Fruit fly (Drosophila melanogaster) whole organism, embryonic: Measurements from ENCODE around the gene tex.
A peak's percentile ranks its signal among the peaks of the same experiment; 100 is the strongest.

Source experiments
- Atf6 ChIP-seq: fragments of 200-800 bp; sonication (Bioruptor generic); IDR thresholded peaks from 2 replicates; pipeline ENCODE4 v1.3.6; 2022; ENCODE audit warnings: missing biosample characterization, missing genetic modification characterization
- B-H2 ChIP-seq: fragments of 200-800 bp; sonication (Bioruptor generic); optimal IDR thresholded peaks from 2 replicates; lab custom pipeline; 2018; ENCODE audit warnings: missing biosample characterization, mild to moderate bottlenecking, missing genetic modification characterization
- BtbVII ChIP-seq: fragments of 200-800 bp; sonication (Bioruptor generic); optimal IDR thresholded peaks from 3 replicates; lab custom pipeline; 2017; ENCODE audit warnings: missing biosample characterization, mild to moderate bottlenecking, missing genetic modification characterization
- CG13624 ChIP-seq: fragments of 200-800 bp; sonication (Bioruptor generic); optimal IDR thresholded peaks from 2 replicates; lab custom pipeline; 2016; ENCODE audit warnings: missing biosample characterization, missing genetic modification characterization
- CG14050 ChIP-seq: fragments of 200-800 bp; sonication (Bioruptor generic); IDR thresholded peaks from 3 replicates; pipeline ENCODE4 v1.3.6; 2022; ENCODE audit warnings: missing biosample characterization, missing genetic modification characterization
- CG15514 ChIP-seq: fragments of 200-800 bp; sonication (Bioruptor generic); optimal IDR thresholded peaks from 3 replicates; lab custom pipeline; 2017; ENCODE audit warnings: missing biosample characterization, missing genetic modification characterization, mild to moderate bottlenecking, moderate library complexity, missing genetic modification reagents
- CG18476 ChIP-seq: fragments of 200-800 bp; sonication (Bioruptor generic); optimal IDR thresholded peaks from 2 replicates; lab custom pipeline; 2016; ENCODE audit warnings: missing biosample characterization, mild to moderate bottlenecking, missing genetic modification characterization
- CG18599 ChIP-seq: fragments of 200-800 bp; sonication (Bioruptor generic); optimal IDR thresholded peaks from 3 replicates; lab custom pipeline; 2017; ENCODE audit warnings: missing biosample characterization, missing genetic modification characterization, mild to moderate bottlenecking, moderate library complexity, missing genetic modification reagents
- CG2116 ChIP-seq: fragments of 200-800 bp; sonication (Bioruptor generic); optimal IDR thresholded peaks from 3 replicates; lab custom pipeline; 2018; ENCODE audit warnings: missing biosample characterization, mild to moderate bottlenecking, missing genetic modification characterization
- CG2678 ChIP-seq: fragments of 200-800 bp; sonication (Bioruptor generic); optimal IDR thresholded peaks from 3 replicates; lab custom pipeline; 2019; ENCODE audit warnings: missing biosample characterization, mild to moderate bottlenecking, missing genetic modification characterization, moderate library complexity
- CG2712 ChIP-seq: fragments of 200-800 bp; optimal IDR thresholded peaks from 3 replicates; lab custom pipeline; 2019; ENCODE audit warnings: missing biosample characterization, mild to moderate bottlenecking, missing genetic modification characterization, moderate library complexity
- CG31365 ChIP-seq: fragments of 200-800 bp; sonication (Bioruptor generic); optimal IDR thresholded peaks from 2 replicates; lab custom pipeline; 2018; ENCODE audit warnings: missing biosample characterization, mild to moderate bottlenecking, missing genetic modification characterization
- CG32767 ChIP-seq: fragments of 200-800 bp; sonication (Bioruptor generic); IDR thresholded peaks from 2 replicates; pipeline ENCODE4 v1.3.6; 2022; ENCODE audit warnings: missing biosample characterization, missing genetic modification characterization
- CG3281 ChIP-seq: fragments of 200-800 bp; sonication (Bioruptor generic); optimal IDR thresholded peaks from 3 replicates; lab custom pipeline; 2017; ENCODE audit warnings: missing biosample characterization, mild to moderate bottlenecking, missing genetic modification characterization
- CG3407 ChIP-seq: fragments of 200-800 bp; sonication (Bioruptor generic); optimal IDR thresholded peaks from 2 replicates; lab custom pipeline; 2018; ENCODE audit warnings: missing biosample characterization, mild to moderate bottlenecking, missing genetic modification characterization
- CG3847 ChIP-seq: fragments of 200-800 bp; sonication (Bioruptor generic); IDR thresholded peaks from 2 replicates; pipeline ENCODE4 v1.3.6; 2022; ENCODE audit warnings: missing biosample characterization, missing genetic modification characterization
- CG6175 ChIP-seq: fragments of 200-800 bp; sonication (Bioruptor generic); IDR thresholded peaks from 3 replicates; pipeline ENCODE4 v1.3.6; 2022; ENCODE audit warnings: missing biosample characterization, missing genetic modification characterization
- CG7556 ChIP-seq: fragments of 200-800 bp; sonication (Bioruptor generic); optimal IDR thresholded peaks from 2 replicates; lab custom pipeline; 2017; ENCODE audit warnings: missing biosample characterization, mild to moderate bottlenecking, missing genetic modification characterization
- CG8089 ChIP-seq: fragments of 200-800 bp; sonication (Bioruptor generic); optimal IDR thresholded peaks from 3 replicates; lab custom pipeline; 2016; ENCODE audit warnings: missing biosample characterization, missing genetic modification characterization
- CG8281 ChIP-seq: fragments of 200-800 bp; sonication (Bioruptor generic); optimal IDR thresholded peaks from 2 replicates; lab custom pipeline; 2018; ENCODE audit warnings: missing biosample characterization, mild to moderate bottlenecking, missing genetic modification characterization, moderate library complexity
- CG8290 ChIP-seq, 3 experiments: fragments of 200-800 bp; sonication (Bioruptor generic); optimal IDR thresholded peaks; 2 replicates each; lab custom pipeline; 2016 to 2019; ENCODE audit warnings: missing biosample characterization in 3 of 3, missing genetic modification characterization in 3 of 3, mild to moderate bottlenecking in 2 of 3, moderate library complexity in 1 of 3
- CG8765 ChIP-seq: fragments of 200-800 bp; sonication (Bioruptor generic); IDR thresholded peaks from 2 replicates; pipeline ENCODE4 v1.3.6; 2022; ENCODE audit warnings: missing biosample characterization, missing genetic modification characterization
- CG9727 ChIP-seq: fragments of 200-800 bp; sonication (Bioruptor generic); optimal IDR thresholded peaks from 3 replicates; lab custom pipeline; 2017; ENCODE audit warnings: missing biosample characterization, mild to moderate bottlenecking, missing genetic modification characterization
- CG9817 ChIP-seq: fragments of 200-800 bp; sonication (Bioruptor generic); optimal IDR thresholded peaks from 2 replicates; lab custom pipeline; 2018; ENCODE audit warnings: missing biosample characterization, mild to moderate bottlenecking, missing genetic modification characterization, moderate library complexity
- CoRest ChIP-seq: fragments of 200-800 bp; sonication (Bioruptor generic); optimal IDR thresholded peaks from 3 replicates; lab custom pipeline; 2018; ENCODE audit warnings: missing biosample characterization, mild to moderate bottlenecking, missing genetic modification characterization, moderate library complexity
- CrebB ChIP-seq: fragments of 200-800 bp; sonication (Bioruptor generic); optimal IDR thresholded peaks from 3 replicates; lab custom pipeline; 2018; ENCODE audit warnings: missing biosample characterization, mild to moderate bottlenecking, missing genetic modification characterization
- Dbx ChIP-seq: fragments of 200-800 bp; sonication (Bioruptor generic); IDR thresholded peaks from 3 replicates; pipeline ENCODE4 v1.3.6; 2022; ENCODE audit warnings: missing biosample characterization, missing genetic modification characterization
- Eip74EF ChIP-seq, 2 experiments: fragments of 200-800 bp in 1 of 2; fragments of >200 bp in 1 of 2; sonication (Bioruptor generic) in 1 of 2; optimal IDR thresholded peaks; 2 replicates each; lab custom pipeline; 2017 to 2019; ENCODE audit warnings: missing biosample characterization in 2 of 2, missing genetic modification characterization in 2 of 2, mild to moderate bottlenecking in 1 of 2, moderate library complexity in 1 of 2
- Fer2 ChIP-seq: fragments of 200-800 bp; sonication (Bioruptor generic); optimal IDR thresholded peaks from 2 replicates; lab custom pipeline; 2018; ENCODE audit warnings: missing biosample characterization, mild to moderate bottlenecking, missing genetic modification characterization, moderate library complexity
- Hey ChIP-seq: fragments of 200-800 bp; sonication (Bioruptor generic); optimal IDR thresholded peaks from 3 replicates; lab custom pipeline; 2018; ENCODE audit warnings: missing biosample characterization, mild to moderate bottlenecking, missing genetic modification characterization
- Jarid2 ChIP-seq: fragments of 200-800 bp; sonication (Bioruptor generic); optimal IDR thresholded peaks from 3 replicates; lab custom pipeline; 2017; ENCODE audit warnings: mild to moderate bottlenecking, missing biosample characterization, missing genetic modification reagents, missing genetic modification characterization
- Med ChIP-seq: fragments of 200-800 bp; sonication (Bioruptor generic); peaks from one replicate; lab custom pipeline; 2016; ENCODE audit warnings: missing biosample characterization, missing genetic modification characterization, mild to moderate bottlenecking, inconsistent platforms, moderate library complexity
- Meics ChIP-seq: fragments of 200-800 bp; sonication (Bioruptor generic); optimal IDR thresholded peaks from 2 replicates; lab custom pipeline; 2017; ENCODE audit warnings: missing biosample characterization, mild to moderate bottlenecking, missing genetic modification characterization
- NFAT ChIP-seq: fragments of 200-800 bp; sonication (Bioruptor generic); IDR thresholded peaks from 2 replicates; pipeline ENCODE4 v1.3.6; 2022; ENCODE audit warnings: missing biosample characterization, missing genetic modification characterization
- Neu2 ChIP-seq: fragments of 200-800 bp; sonication (Bioruptor generic); optimal IDR thresholded peaks from 3 replicates; lab custom pipeline; 2016; ENCODE audit warnings: missing biosample characterization, missing genetic modification characterization, borderline replicate concordance
- Rfx ChIP-seq: fragments of 200-800 bp; sonication (Bioruptor generic); IDR thresholded peaks from 2 replicates; pipeline ENCODE4 v1.3.6; 2022; ENCODE audit warnings: missing biosample characterization, missing genetic modification characterization
- Tbp ChIP-seq: fragments of >200 bp; optimal IDR thresholded peaks from 2 replicates; lab custom pipeline; 2018; ENCODE audit warnings: missing biosample characterization, missing genetic modification characterization
- bowl ChIP-seq: fragments of 200-800 bp; sonication (Bioruptor generic); IDR thresholded peaks from 2 replicates; pipeline ENCODE4 v1.3.6; 2022; ENCODE audit warnings: missing biosample characterization, missing genetic modification characterization
- caup ChIP-seq: fragments of 200-800 bp; sonication (Bioruptor generic); optimal IDR thresholded peaks from 3 replicates; lab custom pipeline; 2017; ENCODE audit warnings: missing biosample characterization, mild to moderate bottlenecking, missing genetic modification characterization, moderate library complexity; ENCODE audit not compliant: severe bottlenecking
- corto ChIP-seq: fragments of 200-800 bp; sonication (Bioruptor generic); optimal IDR thresholded peaks from 2 replicates; lab custom pipeline; 2016; ENCODE audit warnings: missing biosample characterization, mild to moderate bottlenecking, missing genetic modification characterization, moderate library complexity
- fd96Cb ChIP-seq: fragments of 200-800 bp; sonication (Bioruptor generic); optimal IDR thresholded peaks from 2 replicates; lab custom pipeline; 2018; ENCODE audit warnings: missing biosample characterization, mild to moderate bottlenecking, missing genetic modification characterization, moderate library complexity
- lmd ChIP-seq: fragments of 200-800 bp; sonication (Bioruptor generic); IDR thresholded peaks from 2 replicates; pipeline ENCODE4 v1.3.6; 2022; ENCODE audit warnings: missing biosample characterization, missing genetic modification characterization
- nau ChIP-seq: fragments of 200-800 bp; sonication (Bioruptor generic); optimal IDR thresholded peaks from 3 replicates; lab custom pipeline; 2017; ENCODE audit warnings: missing biosample characterization, mild to moderate bottlenecking, missing genetic modification characterization, missing genetic modification reagents
- nmo ChIP-seq: fragments of 200-800 bp; sonication (Bioruptor generic); optimal IDR thresholded peaks from 2 replicates; lab custom pipeline; 2018; ENCODE audit warnings: missing biosample characterization, mild to moderate bottlenecking, missing genetic modification characterization, moderate library complexity
- trem ChIP-seq: fragments of 200-800 bp; optimal IDR thresholded peaks from 3 replicates; lab custom pipeline; 2019; ENCODE audit warnings: missing biosample characterization, mild to moderate bottlenecking, missing genetic modification characterization, moderate library complexity
- unpg ChIP-seq: fragments of 200-800 bp; sonication (Bioruptor generic); optimal IDR thresholded peaks from 3 replicates; lab custom pipeline; 2018; ENCODE audit warnings: missing biosample characterization, mild to moderate bottlenecking, missing genetic modification characterization, moderate library complexity

tex gene

dm6 chr3R:8349449-8350115, 41.1 kb upstream of the tex start, which contains the start of gene Atg13 (continued):
- TF ChIP-seq bowl (GFP tag; lab: Robert Waterston, UW) = no peak
- no peak for TF ChIP-seq Neu2
- no peak for TF ChIP-seq CG8089 (GFP tag; lab: Kevin White, UChicago)
- TF ChIP-seq CG8290 (GFP tag; optimal IDR thresholded peaks at IDR 0.05; lab: Kevin White, UChicago) = peak; percentile 40
- peak in 1 of 2 experiments; percentile 23 for TF ChIP-seq CG8290 (tag; optimal IDR thresholded peaks at IDR 0.05; lab: Kevin White, UChicago)
- TF ChIP-seq CG3281 (GFP tag; lab: Kevin White, UChicago) = no peak
- TF ChIP-seq trem (tag; lab: Kevin White, UChicago) = peak; percentile 9
- no peak for TF ChIP-seq Fer2 (tag; lab: Kevin White, UChicago)
- TF ChIP-seq caup (GFP tag; lab: Kevin White, UChicago) = no peak
- TF ChIP-seq fd96Cb (tag; lab: Kevin White, UChicago) = no peak
- no peak for TF ChIP-seq Meics (GFP tag; lab: Kevin White, UChicago)
- peak; percentile 51; the same call in 1 of the 2 replicates for TF ChIP-seq NFAT (GFP tag; lab: Robert Waterston, UW)
- TF ChIP-seq BtbVII = no peak
- peak; percentile 70 for TF ChIP-seq nmo (GFP tag; lab: Kevin White, UChicago)
- TF ChIP-seq corto = no peak
- peak; percentile 37 for TF ChIP-seq Rfx (GFP tag; lab: Robert Waterston, UW)
- TF ChIP-seq CoRest (tag; lab: Kevin White, UChicago) = peak; percentile 70
- TF ChIP-seq Tbp (GFP tag; lab: Kevin White, UChicago) = no peak
- TF ChIP-seq CG2678 (tag; lab: Kevin White, UChicago) = no peak
- TF ChIP-seq CG7556 = no peak
- peak; percentile 44 for TF ChIP-seq CG15514 (GFP tag; lab: Kevin White, UChicago)
- peak; percentile 49 to 64 for TF ChIP-seq Eip74EF (GFP tag; optimal IDR thresholded peaks at IDR 0.05; lab: Kevin White, UChicago)
- TF ChIP-seq Jarid2 = no peak
- TF ChIP-seq CG9817 (tag; lab: Kevin White, UChicago) = peak; percentile 49
- no peak for TF ChIP-seq unpg
- peak; percentile 45 for TF ChIP-seq CG2712 (tag; lab: Kevin White, UChicago)
- TF ChIP-seq CG8765 = no peak
- no peak for TF ChIP-seq CG32767 (GFP tag; lab: Robert Waterston, UW)
- no peak for TF ChIP-seq CG8281 (tag; lab: Kevin White, UChicago)
- TF ChIP-seq CG13624 (GFP tag; lab: Kevin White, UChicago) = no peak
- no peak for TF ChIP-seq Atf6
- peak; percentile 25 for TF ChIP-seq B-H2 (GFP tag; lab: Kevin White, UChicago)
- no peak for TF ChIP-seq CG6175 (GFP tag; lab: Robert Waterston, UW)
- no peak for TF ChIP-seq CrebB (tag; lab: Kevin White, UChicago)
- TF ChIP-seq CG14050 (GFP tag; lab: Robert Waterston, UW) = no peak
- no peak for TF ChIP-seq Hey (tag; lab: Kevin White, UChicago)
- peak; percentile 75 for TF ChIP-seq Med (GFP tag; lab: Kevin White, UChicago)
- peak; percentile 96 for TF ChIP-seq CG2116
- TF ChIP-seq Dbx = no peak
- no peak for TF ChIP-seq nau (GFP tag; lab: Kevin White, UChicago)
- TF ChIP-seq CG3847 = no peak
- TF ChIP-seq CG3407 (GFP tag; lab: Kevin White, UChicago) = no peak
- TF ChIP-seq CG31365 (tag; lab: Kevin White, UChicago) = no peak
- peak; percentile 31 for TF ChIP-seq CG9727
- TF ChIP-seq CG18599 (GFP tag; lab: Kevin White, UChicago) = no peak
- TF ChIP-seq lmd (GFP tag; lab: Robert Waterston, UW) = no peak
- no peak for TF ChIP-seq CG18476 (GFP tag; lab: Kevin White, UChicago)
- TF ChIP-seq, all 482 proteins: peak for 145
